Worm (Caenorhabditis elegans): Measurements from ENCODE around the gene K10B4.1.

- no peak for TF ChIP-seq klf-2 (GFP tag; conservative IDR thresholded peaks at IDR 0.05)
- TF ChIP-seq cog-1 (tag; optimal IDR thresholded peaks at IDR 0.05), result no peak
- TF ChIP-seq flt-1 (GFP tag; IDR thresholded peaks at IDR 0.05), result no peak
- no peak for TF ChIP-seq med-1 (GFP tag; optimal IDR thresholded peaks at IDR 0.05; ENCODE audit: insufficient read depth)
- TF ChIP-seq tab-1 (GFP tag; IDR thresholded peaks at IDR 0.05), result no peak
- TF ChIP-seq ztf-29 (GFP tag; IDR thresholded peaks at IDR 0.05), result no peak
Observed at ce11 chrII:112231-112630, 23.0 kb upstream of the K10B4.1 start.
